Fruit fly (Drosophila melanogaster) whole organism, pupa: ENCODE data around the gene CG5953.
A peak's percentile ranks its signal among the peaks of the same experiment; 100 is the strongest.

Source experiments
- CG10348 ChIP-seq: fragments of 200-800 bp; sonication (Bioruptor generic); IDR thresholded peaks from 2 replicates; pipeline ENCODE4 v1.3.6; 2022; ENCODE audit warnings: missing biosample characterization, missing genetic modification characterization
- CG12605 ChIP-seq: fragments of 200-800 bp; sonication (Bioruptor generic); IDR thresholded peaks from 2 replicates; pipeline ENCODE4 v1.3.6; 2022; ENCODE audit warnings: missing biosample characterization, missing genetic modification characterization
- CG13204 ChIP-seq: fragments of 200-800 bp; sonication (Bioruptor generic); optimal IDR thresholded peaks from 2 replicates; lab custom pipeline; 2018; ENCODE audit warnings: missing biosample characterization, mild to moderate bottlenecking, missing genetic modification characterization, moderate library complexity
- CG14655 ChIP-seq: fragments of 200-800 bp; sonication (Bioruptor generic); optimal IDR thresholded peaks from 3 replicates; lab custom pipeline; 2017; ENCODE audit warnings: mild to moderate bottlenecking, missing biosample characterization, missing genetic modification reagents, missing genetic modification characterization
- CG15710 ChIP-seq: fragments of 200-800 bp; sonication (Bioruptor generic); optimal IDR thresholded peaks from 2 replicates; lab custom pipeline; 2018; ENCODE audit warnings: missing biosample characterization, mild to moderate bottlenecking, missing genetic modification characterization, moderate library complexity
- CG17806 ChIP-seq: fragments of 200-800 bp; sonication (Bioruptor generic); optimal IDR thresholded peaks from 2 replicates; lab custom pipeline; 2018; ENCODE audit warnings: missing biosample characterization, mild to moderate bottlenecking, missing genetic modification characterization, moderate library complexity
- CG32121 ChIP-seq: fragments of 200-800 bp; sonication (Bioruptor generic); IDR thresholded peaks from 2 replicates; pipeline ENCODE4 v1.3.6; 2022; ENCODE audit warnings: missing biosample characterization, missing genetic modification characterization
- CG34367 ChIP-seq: fragments of 200-800 bp; sonication (Bioruptor generic); optimal IDR thresholded peaks from 2 replicates; lab custom pipeline; 2018; ENCODE audit warnings: missing biosample characterization, mild to moderate bottlenecking, missing genetic modification characterization
- CG4496 ChIP-seq: fragments of 200-800 bp; sonication (Bioruptor generic); IDR thresholded peaks from 3 replicates; pipeline ENCODE4 v1.3.6; 2022; ENCODE audit warnings: missing biosample characterization, missing genetic modification characterization
- CG8159 ChIP-seq: fragments of 200-800 bp; sonication (Bioruptor generic); optimal IDR thresholded peaks from 3 replicates; lab custom pipeline; 2018; ENCODE audit warnings: missing biosample characterization, mild to moderate bottlenecking, missing genetic modification characterization, moderate library complexity
- CG8301 ChIP-seq: fragments of 200-800 bp; sonication (Bioruptor generic); optimal IDR thresholded peaks from 2 replicates; lab custom pipeline; 2018; ENCODE audit warnings: missing biosample characterization, mild to moderate bottlenecking, missing genetic modification characterization
- CG9948 ChIP-seq: fragments of 200-800 bp; sonication (Bioruptor generic); optimal IDR thresholded peaks from 2 replicates; lab custom pipeline; 2018; ENCODE audit warnings: missing biosample characterization, mild to moderate bottlenecking, missing genetic modification characterization, moderate library complexity
- D1 ChIP-seq: fragments of 200-800 bp; sonication (Bioruptor generic); optimal IDR thresholded peaks from 2 replicates; lab custom pipeline; 2018; ENCODE audit warnings: missing biosample characterization, mild to moderate bottlenecking, missing genetic modification characterization, moderate library complexity
- EcR ChIP-seq: fragments of 200-800 bp; sonication (Bioruptor generic); optimal IDR thresholded peaks from 3 replicates; lab custom pipeline; 2019; ENCODE audit warnings: missing biosample characterization, missing genetic modification characterization, mild to moderate bottlenecking, moderate library complexity, missing genetic modification reagents
- Ets98B ChIP-seq: fragments of 200-800 bp; sonication (Bioruptor generic); IDR thresholded peaks from 2 replicates; pipeline ENCODE4 v1.3.6; 2022; ENCODE audit warnings: missing biosample characterization, missing genetic modification characterization
- Pif1A ChIP-seq: fragments of 200-800 bp; sonication (Bioruptor generic); optimal IDR thresholded peaks from 3 replicates; lab custom pipeline; 2016; ENCODE audit warnings: missing biosample characterization, missing genetic modification characterization
- Pif1B ChIP-seq: fragments of 200-800 bp; sonication (Bioruptor generic); optimal IDR thresholded peaks from 3 replicates; lab custom pipeline; 2016; ENCODE audit warnings: missing biosample characterization, missing genetic modification characterization
- Snoo ChIP-seq: fragments of 200-800 bp; sonication (Bioruptor generic); optimal IDR thresholded peaks from 3 replicates; lab custom pipeline; 2017; ENCODE audit warnings: missing biosample characterization, mild to moderate bottlenecking, missing genetic modification characterization, inconsistent platforms
- fd96Ca ChIP-seq: fragments of 200-800 bp; sonication (Bioruptor generic); IDR thresholded peaks from 3 replicates; pipeline ENCODE4 v1.3.6; 2022; ENCODE audit warnings: missing biosample characterization, missing genetic modification characterization
- gl ChIP-seq: fragments of 200-800 bp; sonication (Bioruptor generic); optimal IDR thresholded peaks from 2 replicates; lab custom pipeline; 2018; ENCODE audit warnings: missing biosample characterization, mild to moderate bottlenecking, missing genetic modification characterization
- rn ChIP-seq: fragments of 200-800 bp; sonication (Bioruptor generic); IDR thresholded peaks from 2 replicates; pipeline ENCODE4 v1.3.6; 2022; ENCODE audit warnings: missing biosample characterization, missing genetic modification characterization

The CG5953 gene

dm6 chr2L:16522286-16522646, 10.4 kb downstream of the CG5953 start:
- TF ChIP-seq CG15710 (tag; lab: Kevin White, UChicago) (no peak), CG4496 (GFP tag; lab: Robert Waterston, UW) (peak; percentile 51; the same call in 2 of the 3 replicates), CG10348 (GFP tag; lab: Robert Waterston, UW) (no peak), EcR (GFP tag; lab: Kevin White, UChicago) (no peak), gl (no peak), CG17806 (tag; lab: Kevin White, UChicago) (no peak), fd96Ca (GFP tag; lab: Robert Waterston, UW) (peak; percentile 52; the same call in 1 of the 3 replicates), Pif1B (GFP tag; lab: Kevin White, UChicago) (no peak), rn (GFP tag; lab: Robert Waterston, UW) (no peak), CG14655 (GFP tag; lab: Kevin White, UChicago) (no peak), CG12605 (GFP tag; lab: Robert Waterston, UW) (no peak), Snoo (tag; lab: Kevin White, UChicago) (no peak), Ets98B (peak; percentile 19; the same call in 1 of the 2 replicates), CG8159 (no peak), D1 (tag; lab: Kevin White, UChicago) (no peak)
- TF ChIP-seq, all 21 proteins: peak for 3

DNA sequence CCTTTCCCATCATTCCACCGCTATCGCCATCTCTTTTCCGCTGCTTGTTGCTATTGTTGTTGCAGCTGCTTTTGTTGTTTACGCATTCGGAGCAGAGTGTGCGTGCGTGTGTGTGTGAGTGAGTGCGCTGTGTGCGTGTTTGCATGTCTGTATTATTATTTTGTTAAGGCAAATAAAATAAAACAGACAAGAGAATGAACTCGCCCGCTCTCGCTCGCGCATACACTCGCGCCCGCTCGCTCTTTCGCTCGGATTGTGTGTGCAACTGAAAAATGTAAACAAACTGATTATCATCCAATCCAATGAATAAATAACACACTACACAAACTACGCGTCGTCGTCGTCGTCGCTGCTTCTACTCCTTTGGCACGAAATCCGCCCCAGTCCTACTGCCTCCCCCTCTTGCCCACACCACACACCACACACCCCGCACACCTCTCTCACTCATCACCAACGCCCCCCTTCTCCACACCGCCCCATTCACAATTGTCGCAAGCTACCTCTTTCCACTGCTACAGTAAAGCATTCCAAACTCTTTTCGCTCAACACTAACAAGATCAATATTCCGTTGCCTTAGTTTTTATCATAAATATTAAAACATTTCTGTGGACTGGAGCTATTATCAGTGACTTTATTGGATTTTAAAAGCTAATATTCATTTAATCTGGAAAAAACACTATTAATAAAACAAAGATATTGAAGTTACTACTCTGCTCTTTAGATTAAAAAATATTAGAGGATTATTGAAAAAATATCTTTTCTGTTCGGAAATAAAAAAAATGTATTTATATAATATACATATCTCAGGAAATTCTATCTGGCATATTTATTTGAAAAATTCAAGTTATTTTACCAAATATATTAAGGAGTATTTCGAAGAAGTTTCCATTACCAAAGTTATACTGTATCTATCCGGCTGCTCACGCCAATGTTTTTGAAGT, 11.1 kb downstream of the CG5953 start:
- TF ChIP-seq CG17806 (tag; lab: Kevin White, UChicago) (peak; percentile 5), CG32121 (GFP tag; lab: Robert Waterston, UW) (peak; percentile 78), CG10348 (GFP tag; lab: Robert Waterston, UW) (0 out of 2 replicates have a peak, but pooled peaks have one; percentile 26), Pif1A (peak; percentile 76), fd96Ca (GFP tag; lab: Robert Waterston, UW) (peak; percentile 77; the same call in 2 of the 3 replicates), CG12605 (GFP tag; lab: Robert Waterston, UW) (peak; percentile 82), Pif1B (GFP tag; lab: Kevin White, UChicago) (peak; percentile 37), rn (GFP tag; lab: Robert Waterston, UW) (peak; percentile 8; the same call in 1 of the 2 replicates), CG13204 (GFP tag; lab: Kevin White, UChicago) (peak; percentile 89), EcR (GFP tag; lab: Kevin White, UChicago) (peak; percentile 93), CG34367 (peak; percentile 68), CG8301 (tag; lab: Kevin White, UChicago) (no peak), CG14655 (GFP tag; lab: Kevin White, UChicago) (peak; percentile 42), CG4496 (GFP tag; lab: Robert Waterston, UW) (peak; percentile 84), CG15710 (tag; lab: Kevin White, UChicago) (peak; percentile 57), gl (peak; percentile 91), D1 (tag; lab: Kevin White, UChicago) (peak; percentile 33), CG9948 (no peak), Ets98B (peak; percentile 70), CG8159 (peak; percentile 27), Snoo (tag; lab: Kevin White, UChicago) (peak; percentile 56)
- TF ChIP-seq, all 21 proteins: peak for 19

DNA sequence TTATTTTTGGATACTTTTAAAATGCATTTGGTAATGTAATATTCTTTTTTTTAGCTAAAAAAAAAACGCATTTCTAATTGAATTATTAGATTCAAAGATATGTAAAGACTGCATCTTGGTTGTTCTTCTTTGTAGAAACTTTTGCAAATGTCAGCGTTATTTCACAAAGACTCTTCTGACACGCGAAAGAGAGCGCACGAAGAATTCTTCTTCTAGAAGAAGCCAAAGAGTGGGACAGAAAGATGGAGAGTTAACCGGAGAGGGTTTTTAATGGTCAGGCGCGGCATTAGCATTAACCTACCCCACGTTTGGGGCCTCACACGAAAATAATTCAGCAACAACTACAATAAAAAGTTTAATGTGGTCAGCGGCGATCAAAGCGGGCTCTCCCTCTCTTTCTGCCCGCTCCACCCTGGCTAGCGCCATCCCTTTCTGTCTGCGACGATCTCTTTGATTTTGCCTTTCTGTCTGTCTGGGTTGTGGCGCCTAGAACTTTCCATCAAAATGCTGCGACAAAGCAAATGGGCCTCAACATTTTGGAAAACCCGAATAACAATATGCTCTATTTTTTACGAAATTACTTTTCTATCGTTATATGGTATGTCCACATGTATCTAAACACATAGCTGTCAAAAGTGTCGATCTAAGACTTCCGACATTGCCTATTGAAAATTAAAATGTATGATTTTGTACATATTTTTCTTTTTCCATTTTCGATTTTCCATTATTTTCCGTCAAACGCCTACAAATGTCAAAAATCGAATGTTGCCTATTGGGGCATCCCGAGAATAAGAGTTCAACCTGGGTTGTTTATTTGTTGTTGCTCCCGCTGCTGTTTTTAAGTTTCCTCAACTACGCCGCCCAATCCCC, 12.0 kb downstream of the CG5953 start:
- TF ChIP-seq CG34367 (no peak), CG13204 (GFP tag; lab: Kevin White, UChicago) (no peak), CG9948 (peak; percentile 21), CG32121 (GFP tag; lab: Robert Waterston, UW) (peak; percentile 17; the same call in 1 of the 2 replicates), rn (GFP tag; lab: Robert Waterston, UW) (no peak), CG12605 (GFP tag; lab: Robert Waterston, UW) (0 out of 2 replicates have a peak, but pooled peaks have one; percentile 16), CG4496 (GFP tag; lab: Robert Waterston, UW) (peak; percentile 46; the same call in 2 of the 3 replicates), Pif1A (no peak)

- TF ChIP-seq Ets98B (no peak), CG8159 (peak; percentile 16), EcR (GFP tag; lab: Kevin White, UChicago) (no peak), CG13204 (GFP tag; lab: Kevin White, UChicago) (no peak), CG8301 (tag; lab: Kevin White, UChicago) (peak; percentile 28), CG32121 (GFP tag; lab: Robert Waterston, UW) (peak; percentile 43; the same call in 1 of the 2 replicates), CG9948 (peak; percentile 12), D1 (tag; lab: Kevin White, UChicago) (peak; percentile 10), Pif1B (GFP tag; lab: Kevin White, UChicago) (no peak), CG10348 (GFP tag; lab: Robert Waterston, UW) (no peak), gl (no peak), Snoo (tag; lab: Kevin White, UChicago) (no peak), CG34367 (no peak), Pif1A (no peak), fd96Ca (GFP tag; lab: Robert Waterston, UW) (no peak), rn (GFP tag; lab: Robert Waterston, UW) (no peak), CG17806 (tag; lab: Kevin White, UChicago) (peak; percentile 19), CG12605 (GFP tag; lab: Robert Waterston, UW) (peak; percentile 6; the same call in 1 of the 2 replicates), CG15710 (tag; lab: Kevin White, UChicago) (peak; percentile 15), CG14655 (GFP tag; lab: Kevin White, UChicago) (peak; percentile 57), CG4496 (GFP tag; lab: Robert Waterston, UW) (no peak; the same call in 2 of the 3 replicates)
Observed at dm6 chr2L:16519582-16520474, 12.8 kb downstream of the CG5953 start.
